Worm (Caenorhabditis elegans): ENCODE measurements around the gene glr-8.

ce11 chrX:6530591-6530990, 24.8 kb downstream of the glr-8 start:
- no peak for TF ChIP-seq mab-5 (tag; optimal IDR thresholded peaks at IDR 0.05)
- no peak for TF ChIP-seq snpc-4 (tag; optimal IDR thresholded peaks at IDR 0.05)
- TF ChIP-seq nhr-129 (tag; optimal IDR thresholded peaks at IDR 0.05), result no peak
- no peak for TF ChIP-seq unc-62 (GFP tag; optimal IDR thresholded peaks at IDR 0.05)
- TF ChIP-seq elt-3 (tag; optimal IDR thresholded peaks at IDR 0.05), result no peak
- no peak for TF ChIP-seq lin-13 (GFP tag; optimal IDR thresholded peaks at IDR 0.05)
- no peak for TF ChIP-seq sma-3 (GFP tag; optimal IDR thresholded peaks at IDR 0.05)
- TF ChIP-seq skn-1 (tag; optimal IDR thresholded peaks at IDR 0.05), result no peak
- TF ChIP-seq ztf-11 (tag; optimal IDR thresholded peaks at IDR 0.05), result no peak

Data from whole organism, L2 larva.